Worm (Caenorhabditis elegans) whole organism, young adult: ENCODE results near the gene pals-21.

ENCODE experiments used
- B0019.2 ChIP-seq: fragments of 200-800 bp; sonication (Bioruptor generic); conservative IDR thresholded peaks from 2 replicates; pipeline ENCODE4 v1.3.6; 2022; ENCODE audit warnings: missing genetic modification reagents, missing genetic modification characterization, missing compliant biosample characterization
- B0035.1 ChIP-seq: sonication (generic microtip); optimal IDR thresholded peaks from 2 replicates; lab custom pipeline; 2016; ENCODE audit warnings: missing genetic modification characterization, mild to moderate bottlenecking, missing compliant biosample characterization, missing genotype, missing genetic modification reagents
- C06A6.2 ChIP-seq: fragments of 200-800 bp; sonication (Bioruptor generic); conservative IDR thresholded peaks from 2 replicates; pipeline ENCODE4 v1.3.6; 2022; ENCODE audit warnings: missing genetic modification characterization, missing compliant biosample characterization
- D2030.7 ChIP-seq: fragments of 200-800 bp; sonication (Bioruptor generic); IDR thresholded peaks from 2 replicates; pipeline ENCODE4 v1.3.6; 2022; ENCODE audit warnings: missing genetic modification reagents, missing genetic modification characterization, missing compliant biosample characterization
- F10E7.11 ChIP-seq: sonication (generic microtip); optimal IDR thresholded peaks from 2 replicates; lab custom pipeline; 2017; ENCODE audit warnings: mild to moderate bottlenecking, missing genetic modification characterization, moderate library complexity, missing compliant biosample characterization
- F37B4.10 ChIP-seq: fragments of 200-800 bp; sonication (Bioruptor generic); IDR thresholded peaks from 2 replicates; pipeline ENCODE4 v1.3.6; 2022; ENCODE audit warnings: missing genetic modification characterization, missing compliant biosample characterization
- F52B5.7 ChIP-seq: sonication (generic microtip); optimal IDR thresholded peaks from 2 replicates; lab custom pipeline; 2016; ENCODE audit warnings: mild to moderate bottlenecking, missing genetic modification characterization, missing compliant biosample characterization
- F55B11.4 ChIP-seq: sonication (generic microtip); optimal IDR thresholded peaks from 2 replicates; lab custom pipeline; 2016; ENCODE audit warnings: missing compliant biosample characterization, missing genetic modification characterization, borderline replicate concordance; ENCODE audit not compliant: insufficient read depth
- K12H6.12 ChIP-seq: fragments of 200-800 bp; sonication (Bioruptor generic); optimal IDR thresholded peaks from 2 replicates; lab custom pipeline; 2018; ENCODE audit warnings: mild to moderate bottlenecking, missing genetic modification characterization, missing compliant biosample characterization
- T07F8.4 ChIP-seq: sonication (generic microtip); optimal IDR thresholded peaks from 2 replicates; lab custom pipeline; 2016; ENCODE audit warnings: mild to moderate bottlenecking, missing genetic modification characterization, moderate library complexity, missing compliant biosample characterization
- T26A5.8 ChIP-seq: sonication (generic microtip); optimal IDR thresholded peaks from 2 replicates; lab custom pipeline; 2016; ENCODE audit warnings: missing genetic modification characterization, missing compliant biosample characterization
- Y53F4B.3 ChIP-seq: fragments of 200-800 bp; sonication (Bioruptor generic); IDR thresholded peaks from 2 replicates; pipeline ENCODE4 v1.3.6; 2022; ENCODE audit warnings: missing genetic modification reagents, missing genetic modification characterization, missing compliant biosample characterization
- Y53G8AR.9 ChIP-seq: fragments of 200-800 bp; sonication (Bioruptor generic); conservative IDR thresholded peaks from 2 replicates; pipeline ENCODE4 v1.3.6; 2022; ENCODE audit warnings: missing genetic modification reagents, missing genetic modification characterization, missing compliant biosample characterization
- Y67H2A.10 ChIP-seq: fragments of 200-800 bp; sonication (Bioruptor generic); conservative IDR thresholded peaks from 2 replicates; pipeline ENCODE4 v1.3.6; 2022; ENCODE audit warnings: missing genetic modification reagents, missing genetic modification characterization, missing compliant biosample characterization
- Y79H2A.3 ChIP-seq: fragments of 200-800 bp; sonication (Bioruptor generic); conservative IDR thresholded peaks from 2 replicates; pipeline ENCODE4 v1.3.6; 2022; ENCODE audit warnings: missing genetic modification reagents, missing genetic modification characterization, missing compliant biosample characterization
- Y95B8A.8 ChIP-seq: fragments of 200-800 bp; sonication (Bioruptor generic); IDR thresholded peaks from 2 replicates; pipeline ENCODE4 v1.3.6; 2022; ENCODE audit warnings: missing genetic modification reagents, missing genetic modification characterization, missing compliant biosample characterization
- akir-1 ChIP-seq: fragments of 200-800 bp; sonication (Bioruptor generic); optimal IDR thresholded peaks from 2 replicates; lab custom pipeline; 2018; ENCODE audit warnings: mild to moderate bottlenecking, missing genetic modification characterization, moderate library complexity, missing compliant biosample characterization
- aptf-3 ChIP-seq: fragments of 200-800 bp; sonication (Bioruptor generic); IDR thresholded peaks from 2 replicates; pipeline ENCODE4 v1.3.6; 2022; ENCODE audit warnings: missing genetic modification characterization, missing compliant biosample characterization
- athp-1 ChIP-seq: sonication (generic microtip); optimal IDR thresholded peaks from 2 replicates; lab custom pipeline; 2017; ENCODE audit warnings: mild to moderate bottlenecking, missing genetic modification characterization, missing compliant biosample characterization
- ceh-27 ChIP-seq: fragments of 200-800 bp; sonication (Bioruptor generic); optimal IDR thresholded peaks from 2 replicates; lab custom pipeline; 2018; ENCODE audit warnings: mild to moderate bottlenecking, missing genetic modification characterization, moderate library complexity, missing compliant biosample characterization
- ceh-40 ChIP-seq: fragments of 200-800 bp; sonication (Bioruptor generic); IDR thresholded peaks from 2 replicates; pipeline ENCODE4 v1.3.6; 2022; ENCODE audit warnings: missing genetic modification characterization, missing compliant biosample characterization
- ceh-79 ChIP-seq: sonication (generic microtip); optimal IDR thresholded peaks from 2 replicates; lab custom pipeline; 2017; ENCODE audit warnings: mild to moderate bottlenecking, missing genetic modification characterization, missing compliant biosample characterization
- die-1 ChIP-seq: sonication (generic microtip); optimal IDR thresholded peaks from 2 replicates; lab custom pipeline; 2016; ENCODE audit warnings: missing genotype, mild to moderate bottlenecking, missing genetic modification characterization, missing compliant biosample characterization
- dox-1 ChIP-seq: fragments of 200-800 bp; sonication (Bioruptor generic); IDR thresholded peaks from 2 replicates; pipeline ENCODE4 v1.3.6; 2022; ENCODE audit warnings: missing genetic modification reagents, missing genetic modification characterization, missing compliant biosample characterization
- dpff-1 ChIP-seq: sonication (generic microtip); optimal IDR thresholded peaks from 2 replicates; lab custom pipeline; 2017; ENCODE audit warnings: mild to moderate bottlenecking, missing genetic modification characterization, missing compliant biosample characterization
- dpl-1 ChIP-seq: fragments of 150-350 bp; optimal IDR thresholded peaks from 2 replicates; lab custom pipeline; 2014; ENCODE audit warnings: missing biosample characterization, missing genetic modification reagents, missing genetic modification characterization
- ekl-4 ChIP-seq: fragments of 200-800 bp; sonication (Bioruptor generic); IDR thresholded peaks from 2 replicates; pipeline ENCODE4 v1.3.6; 2022; ENCODE audit warnings: missing genetic modification reagents, missing genetic modification characterization, missing compliant biosample characterization
- fkh-3 ChIP-seq: sonication (generic microtip); optimal IDR thresholded peaks from 2 replicates; lab custom pipeline; 2016; ENCODE audit warnings: mild to moderate bottlenecking, missing genetic modification characterization, missing compliant biosample characterization
- him-1 ChIP-seq: sonication (generic microtip); optimal IDR thresholded peaks from 2 replicates; lab custom pipeline; 2016; ENCODE audit warnings: missing genotype, missing genetic modification reagents, missing genetic modification characterization, missing compliant biosample characterization
- hmg-1.2 ChIP-seq: fragments of 200-800 bp; sonication (Bioruptor generic); IDR thresholded peaks from 2 replicates; pipeline ENCODE4 v1.3.6; 2022; ENCODE audit warnings: missing genetic modification reagents, missing genetic modification characterization, missing compliant biosample characterization
- hsf-1 ChIP-seq: fragments of 200-800 bp; sonication (Bioruptor generic); IDR thresholded peaks from 2 replicates; pipeline ENCODE4 v1.3.6; 2022; ENCODE audit warnings: missing genetic modification reagents, missing genetic modification characterization, missing compliant biosample characterization
- lag-1 ChIP-seq: fragments of 200-800 bp; sonication (Bioruptor generic); IDR thresholded peaks from 2 replicates; pipeline ENCODE4 v1.3.6; 2022; ENCODE audit warnings: missing genetic modification reagents, missing genetic modification characterization, missing compliant biosample characterization
- lin-54 ChIP-seq: fragments of 200-800 bp; sonication (Bioruptor generic); optimal IDR thresholded peaks from 2 replicates; lab custom pipeline; 2018; ENCODE audit warnings: mild to moderate bottlenecking, missing genetic modification characterization, missing compliant biosample characterization
- lsy-27 ChIP-seq: sonication (generic microtip); optimal IDR thresholded peaks from 2 replicates; lab custom pipeline; 2017; ENCODE audit warnings: missing genetic modification characterization, mild to moderate bottlenecking, missing compliant biosample characterization, antibody characterized with exemption, missing genotype, borderline replicate concordance; ENCODE audit not compliant: insufficient read depth
- madf-10 ChIP-seq: sonication (generic microtip); optimal IDR thresholded peaks from 2 replicates; lab custom pipeline; 2016; ENCODE audit warnings: mild to moderate bottlenecking, missing genetic modification characterization, missing compliant biosample characterization
- mcd-1 ChIP-seq: fragments of 200-800 bp; sonication (Bioruptor generic); IDR thresholded peaks from 2 replicates; pipeline ENCODE4 v1.3.6; 2022; ENCODE audit warnings: missing genetic modification reagents, missing genetic modification characterization, missing compliant biosample characterization
- nfya-2 ChIP-seq: fragments of 200-800 bp; sonication (Bioruptor generic); IDR thresholded peaks from 2 replicates; pipeline ENCODE4 v1.3.6; 2022; ENCODE audit warnings: missing genetic modification reagents, missing genetic modification characterization, missing compliant biosample characterization
- nfyb-1 ChIP-seq: fragments of 200-800 bp; sonication (Bioruptor generic); IDR thresholded peaks from 2 replicates; pipeline ENCODE4 v1.3.6; 2022; ENCODE audit warnings: missing genetic modification reagents, missing genetic modification characterization, missing compliant biosample characterization
- nhr-179 ChIP-seq: sonication (generic microtip); optimal IDR thresholded peaks from 2 replicates; lab custom pipeline; 2016; ENCODE audit warnings: mild to moderate bottlenecking, missing genetic modification characterization, missing compliant biosample characterization
- nhr-90 ChIP-seq: sonication (generic microtip); optimal IDR thresholded peaks from 2 replicates; lab custom pipeline; 2016; ENCODE audit warnings: missing genotype, mild to moderate bottlenecking, missing genetic modification characterization, missing compliant biosample characterization
- pbrm-1 ChIP-seq: fragments of 200-800 bp; sonication (Bioruptor generic); IDR thresholded peaks from 2 replicates; pipeline ENCODE4 v1.3.6; 2022; ENCODE audit warnings: missing genetic modification reagents, missing genetic modification characterization, missing compliant biosample characterization
- rcor-1 ChIP-seq: fragments of 200-800 bp; sonication (Bioruptor generic); IDR thresholded peaks from 2 replicates; pipeline ENCODE4 v1.3.6; 2022; ENCODE audit warnings: missing genetic modification reagents, missing genetic modification characterization, missing compliant biosample characterization
- rec-8 ChIP-seq, 2 experiments: sonication (generic microtip); optimal IDR thresholded peaks; 2 replicates each; lab custom pipeline; 2016; ENCODE audit warnings: mild to moderate bottlenecking in 2 of 2, missing genetic modification characterization in 2 of 2, missing genetic modification reagents in 2 of 2, missing genotype in 2 of 2, missing biosample characterization in 1 of 2, missing compliant biosample characterization in 1 of 2, moderate library complexity in 1 of 2
- sdz-38 ChIP-seq: sonication (generic microtip); optimal IDR thresholded peaks from 2 replicates; lab custom pipeline; 2016; ENCODE audit warnings: missing genotype, missing genetic modification characterization, missing compliant biosample characterization
- sea-2 ChIP-seq: fragments of 200-800 bp; sonication (Bioruptor generic); IDR thresholded peaks from 2 replicates; pipeline ENCODE4 v1.3.6; 2022; ENCODE audit warnings: missing genetic modification characterization, missing compliant biosample characterization
- snpc-3.4 ChIP-seq: sonication (generic microtip); optimal IDR thresholded peaks from 2 replicates; lab custom pipeline; 2017; ENCODE audit warnings: missing genetic modification characterization, mild to moderate bottlenecking, missing compliant biosample characterization, antibody characterized with exemption, moderate library complexity, missing genotype, missing genetic modification reagents
- sptf-2 ChIP-seq: fragments of 200-800 bp; sonication (Bioruptor generic); optimal IDR thresholded peaks from 2 replicates; lab custom pipeline; 2018; ENCODE audit warnings: mild to moderate bottlenecking, missing genetic modification characterization, missing compliant biosample characterization
- tbp1 ChIP-seq: fragments of 200-800 bp; sonication (Bioruptor generic); optimal IDR thresholded peaks from 2 replicates; lab custom pipeline; 2018; ENCODE audit warnings: mild to moderate bottlenecking, missing genetic modification characterization, missing compliant biosample characterization
- xnd-1 ChIP-seq: sonication (generic microtip); optimal IDR thresholded peaks from 2 replicates; lab custom pipeline; 2016; ENCODE audit warnings: missing genotype, missing genetic modification reagents, missing genetic modification characterization, missing compliant biosample characterization
- zim-3 ChIP-seq: sonication (generic microtip); optimal IDR thresholded peaks from 2 replicates; lab custom pipeline; 2017; ENCODE audit warnings: mild to moderate bottlenecking, missing genetic modification characterization, moderate library complexity, missing compliant biosample characterization

Gene pals-21

ce11 chrIII:1418709-1419108, 38.3 kb upstream of the pals-21 start (continued):
- peak; percentile 85 for TF ChIP-seq lin-54 (GFP tag; lab: Kevin White, UChicago)
- peak; percentile 84 for TF ChIP-seq Y95B8A.8 (GFP tag; lab: Robert Waterston, UW)
- TF ChIP-seq ceh-27 (GFP tag; lab: Kevin White, UChicago), result peak; percentile 77
- TF ChIP-seq him-1 (tag; lab: Kevin White, UChicago), result no peak
- TF ChIP-seq hmg-1.2 (GFP tag; lab: Robert Waterston, UW), result peak; percentile 65
- no peak for TF ChIP-seq rec-8 (tag; optimal IDR thresholded peaks at IDR 0.05; lab: Kevin White, UChicago)
- peak; percentile 71 for TF ChIP-seq madf-10 (tag; lab: Kevin White, UChicago)
- TF ChIP-seq pbrm-1 (GFP tag; lab: Robert Waterston, UW), result peak; percentile 56; the same call in 1 of the 2 replicates
- peak; percentile 32 for TF ChIP-seq snpc-3.4
- peak; percentile 94 for TF ChIP-seq nfyb-1 (GFP tag; lab: Robert Waterston, UW)
- no peak for TF ChIP-seq ceh-79 (tag; lab: Kevin White, UChicago)
- TF ChIP-seq Y53G8AR.9 (GFP tag; lab: Robert Waterston, UW), result peak; percentile 86
- no peak for TF ChIP-seq dpff-1 (tag; lab: Kevin White, UChicago)
- no peak for TF ChIP-seq hsf-1
- TF ChIP-seq ekl-4 (GFP tag; lab: Robert Waterston, UW), result peak; percentile 74
- TF ChIP-seq K12H6.12 (tag; lab: Kevin White, UChicago), result peak; percentile 78
- TF ChIP-seq akir-1, result no peak
- TF ChIP-seq dpl-1, result peak; percentile 29
- no peak for TF ChIP-seq lag-1 (GFP tag; lab: Robert Waterston, UW)
- no peak for TF ChIP-seq aptf-3
- TF ChIP-seq nfya-2 (GFP tag; lab: Robert Waterston, UW), result no peak
- peak; percentile 73 for TF ChIP-seq Y67H2A.10
- no peak for TF ChIP-seq xnd-1 (tag; lab: Kevin White, UChicago)
- TF ChIP-seq T07F8.4, result no peak
- TF ChIP-seq D2030.7 (GFP tag; lab: Robert Waterston, UW), result peak; percentile 92
- no peak for TF ChIP-seq die-1 (tag; lab: Kevin White, UChicago)
- no peak for TF ChIP-seq F52B5.7 (tag; lab: Kevin White, UChicago)
- no peak for TF ChIP-seq zim-3
- no peak for TF ChIP-seq sdz-38 (tag; lab: Kevin White, UChicago)
- TF ChIP-seq F10E7.11, result no peak
- TF ChIP-seq rcor-1 (GFP tag; lab: Robert Waterston, UW), result peak; percentile 78
- TF ChIP-seq nhr-90 (tag; lab: Kevin White, UChicago), result peak; percentile 39
- TF ChIP-seq tbp1 (GFP tag; lab: Kevin White, UChicago), result peak; percentile 69
- TF ChIP-seq ceh-40, result no peak
- no peak for TF ChIP-seq Y53F4B.3 (GFP tag; lab: Robert Waterston, UW)
- TF ChIP-seq athp-1 (tag; lab: Kevin White, UChicago), result peak; percentile 6
- no peak for TF ChIP-seq lsy-27
- TF ChIP-seq fkh-3, result no peak
- no peak for TF ChIP-seq B0035.1 (tag; lab: Kevin White, UChicago)

- TF ChIP-seq B0019.2 (GFP tag; lab: Robert Waterston, UW) (no peak), T26A5.8 (tag; lab: Kevin White, UChicago) (no peak), sea-2 (no peak), F37B4.10 (no peak), sptf-2 (GFP tag; lab: Kevin White, UChicago) (no peak), ceh-40 (no peak), C06A6.2 (GFP tag; lab: Robert Waterston, UW) (no peak), Y79H2A.3 (no peak), dox-1 (GFP tag; lab: Robert Waterston, UW) (no peak), T07F8.4 (no peak), D2030.7 (GFP tag; lab: Robert Waterston, UW) (no peak), rec-8 (tag; optimal IDR thresholded peaks at IDR 0.05; lab: Kevin White, UChicago) (no peak), mcd-1 (no peak), F55B11.4 (tag; lab: Kevin White, UChicago) (no peak), nhr-179 (tag; lab: Kevin White, UChicago) (no peak), dpl-1 (no peak)
Observed at ce11 chrIII:1417090-1417489, 36.7 kb upstream of the pals-21 start, which contains the start of gene elc-1. Gene elc-1, minus strand, starts transcription at chrIII:1417190.
